Fruit fly (Drosophila melanogaster): ENCODE results near the gene Ziz.
A peak's percentile ranks its signal among the peaks of the same experiment; 100 is the strongest.

Gene Ziz

dm6 chr2L:7423333-7423895, 72.7 kb downstream of the Ziz start (continued):
- TF ChIP-seq vri (GFP tag; optimal IDR thresholded peaks at IDR 0.05) (peak; percentile 66), CG11762 (GFP tag; optimal IDR thresholded peaks at IDR 0.05; ENCODE audit: insufficient read depth) (peak; percentile 71), dac (GFP tag; optimal IDR thresholded peaks at IDR 0.05) (peak; percentile 41), CG1621 (tag; optimal IDR thresholded peaks at IDR 0.05) (peak; percentile 56), Hr39 (GFP tag; optimal IDR thresholded peaks at IDR 0.05) (peak; percentile 38), CG3919 (GFP tag; optimal IDR thresholded peaks at IDR 0.05) (peak; percentile 73), Gug (GFP tag; IDR thresholded peaks at IDR 0.05) (peak; percentile 37), Smox (GFP tag; optimal IDR thresholded peaks at IDR 0.05) (peak; percentile 74), CG8119 (GFP tag; IDR thresholded peaks at IDR 0.05) (peak; percentile 83), CG8319 (GFP tag; optimal IDR thresholded peaks at IDR 0.05) (peak; percentile 13), CG6163 (GFP tag; IDR thresholded peaks at IDR 0.05) (peak; percentile 82), CG11294 (GFP tag; IDR thresholded peaks at IDR 0.05) (peak; percentile 60; the same call in 1 of the 2 replicates), OdsH (GFP tag; optimal IDR thresholded peaks at IDR 0.05) (peak; percentile 71), salr (GFP tag; optimal IDR thresholded peaks at IDR 0.05) (peak; percentile 30 to 35), CG10669 (GFP tag; optimal IDR thresholded peaks at IDR 0.05) (peak; percentile 65), CG8632 (GFP tag; optimal IDR thresholded peaks at IDR 0.05) (peak; percentile 63), topi (GFP tag; optimal IDR thresholded peaks at IDR 0.05) (peak; percentile 56), achi (GFP tag; optimal IDR thresholded peaks at IDR 0.05) (peak; percentile 76), Hr4 (GFP tag; optimal IDR thresholded peaks at IDR 0.05) (peak; percentile 72)
